Fruit fly (Drosophila melanogaster) whole organism, larva: ENCODE data around the gene CG1314.

Experiments
- noc ChIP-seq: fragments of 200-800 bp; sonication (Bioruptor generic); optimal IDR thresholded peaks from 3 replicates; lab custom pipeline; 2019; ENCODE audit warnings: missing biosample characterization, mild to moderate bottlenecking, missing genetic modification characterization, moderate library complexity

The CG1314 gene

dm6 chrX:20869297-20869696, at the start of gene CG1314:
Gene CG1314, minus strand, starts transcription at chrX:20869397.
- TF ChIP-seq noc (tag; lab: Kevin White, UChicago): no peak

DNA sequence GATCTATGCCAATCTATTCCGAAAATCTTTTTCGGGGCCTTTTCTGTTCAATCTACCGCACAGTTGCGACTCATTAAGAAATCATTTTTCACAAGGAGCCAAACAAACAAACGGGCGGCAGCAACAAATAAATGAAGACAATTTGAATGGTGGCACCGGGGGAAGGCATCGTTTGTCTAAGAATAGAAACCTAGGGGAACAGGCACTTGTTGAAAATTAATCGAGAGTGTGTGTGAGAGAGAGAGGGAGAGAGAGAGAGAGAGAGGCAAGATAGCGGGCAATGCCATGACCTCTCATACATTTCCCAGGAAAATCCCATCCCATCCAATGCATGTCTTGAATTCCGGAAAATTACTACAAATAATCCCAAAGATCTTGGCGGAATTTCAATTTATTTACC, 47.2 kb upstream of the CG1314 start:
- no peak for TF ChIP-seq noc (tag; lab: Kevin White, UChicago)

- TF ChIP-seq noc (tag; lab: Kevin White, UChicago): no peak
Measured at dm6 chrX:20882526-20882925, 13.3 kb upstream of the CG1314 start, which contains the start of gene I-3. Gene I-3, minus strand, starts transcription at chrX:20882626.

DNA sequence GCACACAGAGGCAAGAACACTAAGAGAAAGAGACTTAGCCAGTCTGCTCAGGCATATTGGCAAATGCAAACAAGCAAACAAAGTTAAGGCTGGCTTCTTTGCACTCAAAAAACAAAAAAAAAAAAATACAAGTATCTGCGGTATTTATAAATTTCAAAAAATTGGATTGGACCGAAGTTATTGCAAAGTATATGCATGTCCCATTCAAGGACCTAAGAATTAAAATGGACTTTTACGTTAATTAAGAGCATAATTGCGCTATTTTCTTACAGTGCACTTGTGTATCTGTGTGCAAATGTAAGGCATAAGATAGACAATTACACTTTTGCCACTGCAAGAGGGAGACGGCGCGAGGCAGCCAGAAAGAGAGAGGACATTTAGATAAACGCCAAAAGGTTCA, 5.5 kb downstream of the CG1314 start:
- TF ChIP-seq noc (tag; lab: Kevin White, UChicago): no peak

- no peak for TF ChIP-seq noc (tag; lab: Kevin White, UChicago)
Measured at dm6 chrX:20826147-20826546, 43.0 kb downstream of the CG1314 start.

DNA sequence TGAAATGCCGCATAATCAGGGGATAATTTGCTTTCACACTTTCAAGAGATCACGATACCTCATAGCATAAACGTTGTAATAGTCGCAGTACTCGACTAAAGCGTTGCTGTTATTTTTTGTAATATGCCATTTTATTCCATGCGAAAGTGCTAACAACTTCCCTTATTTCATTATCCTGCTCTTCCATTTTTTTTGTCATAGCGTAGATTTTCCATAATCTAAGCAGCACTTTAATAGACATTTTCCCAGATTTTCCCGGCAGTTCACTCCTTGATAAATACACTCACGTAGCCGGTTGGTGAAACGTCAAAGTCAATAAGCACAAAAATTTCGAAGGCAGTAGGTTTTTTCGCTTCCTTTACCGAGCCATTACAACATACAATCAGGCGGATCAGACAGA, 47.4 kb downstream of the CG1314 start, which contains the start of gene CG15450:
Gene CG15450 (plus strand): TSS at position 301 of the 400 bp plus-strand sequence.
- no peak for TF ChIP-seq noc (tag; lab: Kevin White, UChicago)
